Worm (Caenorhabditis elegans) whole organism, L4 larva: Measurements from ENCODE around the gene E04F6.4.

Source experiments
- F44E2.7 ChIP-seq: fragments of 200-800 bp; sonication (Bioruptor generic); IDR thresholded peaks from 2 replicates; pipeline ENCODE4 v2.1.2; 2022; ENCODE audit warnings: missing genetic modification characterization, missing compliant biosample characterization
- R02D3.7 ChIP-seq: fragments of 150-350 bp; sonication (generic microtip); optimal IDR thresholded peaks from 3 replicates; lab custom pipeline; 2014; ENCODE audit warnings: missing biosample characterization, missing genetic modification characterization
- T20F7.1 ChIP-seq: fragments of 200-800 bp; sonication (Bioruptor generic); optimal IDR thresholded peaks from 2 replicates; lab custom pipeline; 2018; ENCODE audit warnings: mild to moderate bottlenecking, missing genetic modification characterization, missing compliant biosample characterization
- T26A8.4 ChIP-seq: fragments of 200-800 bp; sonication (Bioruptor generic); IDR thresholded peaks from 2 replicates; pipeline ENCODE4 v1.3.6; 2022; ENCODE audit warnings: missing genetic modification characterization, missing compliant biosample characterization
- Y105C5A.15 ChIP-seq: fragments of 200-800 bp; sonication (Bioruptor generic); IDR thresholded peaks from 2 replicates; pipeline ENCODE4 v1.3.6; 2022; ENCODE audit warnings: missing genetic modification characterization, missing compliant biosample characterization
- Y5F2A.4 ChIP-seq: fragments of 200-800 bp; sonication (Bioruptor generic); optimal IDR thresholded peaks from 2 replicates; lab custom pipeline; 2018; ENCODE audit warnings: mild to moderate bottlenecking, missing genetic modification characterization, missing compliant biosample characterization
- ZK546.5 ChIP-seq, 2 experiments: sonication (generic microtip); optimal IDR thresholded peaks; 2 replicates each; lab custom pipeline; 2017; ENCODE audit warnings: missing biosample characterization in 2 of 2, missing genetic modification characterization in 2 of 2
- aly-2 ChIP-seq: sonication (generic microtip); optimal IDR thresholded peaks from 2 replicates; lab custom pipeline; 2018; ENCODE audit warnings: missing biosample characterization, missing genetic modification characterization
- ama-1 ChIP-seq: fragments of 150-350 bp; optimal IDR thresholded peaks from 2 replicates; lab custom pipeline; 2014; ENCODE audit warnings: inconsistent platforms, mixed read lengths
- arid-1 ChIP-seq: fragments of 200-800 bp; sonication (Bioruptor generic); conservative IDR thresholded peaks from 2 replicates; pipeline ENCODE4 v1.3.6; 2022; ENCODE audit warnings: missing genetic modification reagents, missing genetic modification characterization, missing compliant biosample characterization
- attf-4 ChIP-seq: sonication (generic microtip); optimal IDR thresholded peaks from 3 replicates; lab custom pipeline; 2017; ENCODE audit warnings: missing biosample characterization, missing genetic modification characterization
- ceh-62 ChIP-seq: sonication (generic microtip); optimal IDR thresholded peaks from 2 replicates; lab custom pipeline; 2017; ENCODE audit warnings: missing biosample characterization, missing genetic modification characterization
- ces-1 ChIP-seq: fragments of 150-350 bp; sonication (generic microtip); optimal IDR thresholded peaks from 4 replicates; lab custom pipeline; 2014; ENCODE audit warnings: missing biosample characterization, missing genetic modification reagents, missing genetic modification characterization
- cey-2 ChIP-seq: sonication (generic microtip); optimal IDR thresholded peaks from 3 replicates; lab custom pipeline; 2017; ENCODE audit warnings: missing genetic modification characterization, mild to moderate bottlenecking, missing compliant biosample characterization, antibody characterized with exemption, borderline replicate concordance; ENCODE audit not compliant: insufficient read depth
- daf-12 ChIP-seq: fragments of 150-350 bp; optimal IDR thresholded peaks from 2 replicates; lab custom pipeline; 2014; ENCODE audit warnings: missing biosample characterization, missing genetic modification reagents, missing genetic modification characterization
- daf-8 ChIP-seq: fragments of 200-800 bp; sonication (Bioruptor generic); IDR thresholded peaks from 2 replicates; pipeline ENCODE4 v1.3.6; 2022; ENCODE audit warnings: missing genetic modification characterization, missing compliant biosample characterization
- duxl-1 ChIP-seq: sonication (generic microtip); optimal IDR thresholded peaks from 2 replicates; lab custom pipeline; 2016; ENCODE audit warnings: mild to moderate bottlenecking, missing genetic modification characterization, moderate library complexity, missing compliant biosample characterization; ENCODE audit not compliant: poor library complexity
- dve-1 ChIP-seq: sonication (generic microtip); optimal IDR thresholded peaks from 2 replicates; lab custom pipeline; 2017; ENCODE audit warnings: antibody characterized with exemption, mild to moderate bottlenecking, missing genetic modification characterization, missing compliant biosample characterization; ENCODE audit not compliant: insufficient read depth
- egl-27 ChIP-seq: sonication (generic microtip); optimal IDR thresholded peaks from 3 replicates; lab custom pipeline; 2017; ENCODE audit warnings: missing biosample characterization, missing genetic modification reagents, missing genetic modification characterization
- fkh-10 ChIP-seq: fragments of 150-350 bp; optimal IDR thresholded peaks from 2 replicates; lab custom pipeline; 2014; ENCODE audit warnings: missing biosample characterization, missing genetic modification reagents, missing genetic modification characterization
- hlh-11 ChIP-seq: fragments of 200-800 bp; sonication (Bioruptor generic); optimal IDR thresholded peaks from 2 replicates; lab custom pipeline; 2018; ENCODE audit warnings: mild to moderate bottlenecking, missing genetic modification characterization, missing compliant biosample characterization
- jun-1 ChIP-seq: fragments of 150-350 bp; optimal IDR thresholded peaks from 2 replicates; lab custom pipeline; 2014; ENCODE audit warnings: missing biosample characterization, missing genetic modification reagents, missing genetic modification characterization
- lim-7 ChIP-seq: fragments of 200-800 bp; sonication (Bioruptor generic); IDR thresholded peaks from 2 replicates; pipeline ENCODE4 v1.3.6; 2022; ENCODE audit warnings: missing genetic modification characterization, missing compliant biosample characterization
- lin-13 ChIP-seq: fragments of 150-350 bp; optimal IDR thresholded peaks from 2 replicates; lab custom pipeline; 2014; ENCODE audit warnings: missing biosample characterization, missing genetic modification reagents, missing genetic modification characterization
- lsy-2 ChIP-seq, 2 experiments: fragments of 150-350 bp in 1 of 2; sonication (generic microtip) in 1 of 2; optimal IDR thresholded peaks; 2 replicates each; lab custom pipeline; 2014 to 2017; ENCODE audit warnings: missing biosample characterization in 2 of 2, missing genetic modification characterization in 2 of 2
- madf-5 ChIP-seq, 2 experiments: fragments of 200-800 bp; sonication (Bioruptor generic); IDR thresholded peaks; 2 replicates each; pipeline ENCODE4 v1.3.6; 2022; ENCODE audit warnings: missing compliant biosample characterization in 2 of 2, missing genetic modification characterization in 2 of 2
- madf-9 ChIP-seq: fragments of 200-800 bp; sonication (Bioruptor generic); conservative IDR thresholded peaks from 2 replicates; pipeline ENCODE4 v1.3.6; 2022; ENCODE audit warnings: missing genetic modification reagents, missing genetic modification characterization, missing compliant biosample characterization
- mep-1 ChIP-seq: fragments of 150-350 bp; sonication (generic microtip); optimal IDR thresholded peaks from 3 replicates; lab custom pipeline; 2014; ENCODE audit warnings: missing biosample characterization, missing genetic modification characterization
- nhr-102 ChIP-seq: sonication (generic microtip); optimal IDR thresholded peaks from 2 replicates; lab custom pipeline; 2016; ENCODE audit warnings: mild to moderate bottlenecking, missing genetic modification characterization, moderate library complexity, missing compliant biosample characterization
- nhr-11 ChIP-seq: fragments of 150-350 bp; optimal IDR thresholded peaks from 2 replicates; lab custom pipeline; 2014; ENCODE audit warnings: missing biosample characterization, missing genetic modification characterization
- nhr-237 ChIP-seq: sonication (generic microtip); optimal IDR thresholded peaks from 2 replicates; lab custom pipeline; 2017; ENCODE audit warnings: missing biosample characterization, missing genetic modification characterization
- nhr-25 ChIP-seq: sonication (generic microtip); optimal IDR thresholded peaks from 2 replicates; lab custom pipeline; 2017; ENCODE audit warnings: missing genetic modification characterization, mild to moderate bottlenecking, missing compliant biosample characterization, antibody characterized with exemption, moderate library complexity, borderline replicate concordance; ENCODE audit not compliant: insufficient read depth
- nhr-28 ChIP-seq: fragments of 150-350 bp; optimal IDR thresholded peaks from 2 replicates; lab custom pipeline; 2014; ENCODE audit warnings: missing biosample characterization, missing genetic modification characterization
- nhr-42 ChIP-seq: fragments of 200-800 bp; sonication (Bioruptor generic); IDR thresholded peaks from 2 replicates; pipeline ENCODE4 v1.3.6; 2022; ENCODE audit warnings: missing genetic modification characterization, missing compliant biosample characterization
- nhr-48 ChIP-seq: sonication (generic microtip); optimal IDR thresholded peaks from 2 replicates; lab custom pipeline; 2016; ENCODE audit warnings: mild to moderate bottlenecking, missing genetic modification characterization, missing compliant biosample characterization
- nhr-6 ChIP-seq: fragments of 150-350 bp; optimal IDR thresholded peaks from 2 replicates; lab custom pipeline; 2014; ENCODE audit warnings: missing biosample characterization, missing genetic modification characterization
- nhr-76 ChIP-seq: fragments of 150-350 bp; optimal IDR thresholded peaks from 2 replicates; lab custom pipeline; 2014; ENCODE audit warnings: missing biosample characterization, missing genetic modification characterization
- saeg-2 ChIP-seq: fragments of 200-800 bp; sonication (Bioruptor generic); IDR thresholded peaks from 2 replicates; pipeline ENCODE4 v1.3.6; 2022; ENCODE audit warnings: missing genetic modification reagents, missing genetic modification characterization, missing compliant biosample characterization
- sdz-12 ChIP-seq: fragments of 200-800 bp; sonication (Bioruptor generic); optimal IDR thresholded peaks from 2 replicates; lab custom pipeline; 2018; ENCODE audit warnings: mild to moderate bottlenecking, missing genetic modification characterization, missing compliant biosample characterization
- set-16 ChIP-seq: fragments of 200-800 bp; sonication (Bioruptor generic); IDR thresholded peaks from 2 replicates; pipeline ENCODE4 v1.3.6; 2022; ENCODE audit warnings: missing genetic modification reagents, missing genetic modification characterization, missing compliant biosample characterization
- tag-97 ChIP-seq: fragments of 200-800 bp; sonication (Bioruptor generic); IDR thresholded peaks from 2 replicates; pipeline ENCODE4 v1.3.6; 2022; ENCODE audit warnings: missing genetic modification characterization, missing compliant biosample characterization
- tra-1 ChIP-seq: fragments of 200-800 bp; sonication (Bioruptor generic); IDR thresholded peaks from 2 replicates; pipeline ENCODE4 v1.3.6; 2022; ENCODE audit warnings: missing genetic modification reagents, missing genetic modification characterization, missing compliant biosample characterization
- unc-130 ChIP-seq: sonication (generic microtip); optimal IDR thresholded peaks from 2 replicates; lab custom pipeline; 2016; ENCODE audit warnings: missing genetic modification reagents, missing genetic modification characterization, missing compliant biosample characterization
- zag-1 ChIP-seq: fragments of 150-350 bp; optimal IDR thresholded peaks from 2 replicates; lab custom pipeline; 2014; ENCODE audit warnings: missing biosample characterization, missing genetic modification characterization
- zfp-2 ChIP-seq: sonication (generic microtip); optimal IDR thresholded peaks from 2 replicates; lab custom pipeline; 2016; ENCODE audit warnings: mild to moderate bottlenecking, missing genetic modification characterization, missing compliant biosample characterization
- zip-11 ChIP-seq: fragments of 200-800 bp; sonication (Bioruptor generic); IDR thresholded peaks from 2 replicates; pipeline ENCODE4 v1.3.6; 2022; ENCODE audit warnings: missing genetic modification characterization, missing compliant biosample characterization
- zip-2 ChIP-seq: fragments of 150-350 bp; optimal IDR thresholded peaks from 2 replicates; lab custom pipeline; 2014; ENCODE audit warnings: missing biosample characterization, missing genetic modification characterization
- ztf-7 ChIP-seq: fragments of 150-350 bp; optimal IDR thresholded peaks from 2 replicates; lab custom pipeline; 2014; ENCODE audit warnings: missing biosample characterization, missing genetic modification characterization

Gene E04F6.4

DNA sequence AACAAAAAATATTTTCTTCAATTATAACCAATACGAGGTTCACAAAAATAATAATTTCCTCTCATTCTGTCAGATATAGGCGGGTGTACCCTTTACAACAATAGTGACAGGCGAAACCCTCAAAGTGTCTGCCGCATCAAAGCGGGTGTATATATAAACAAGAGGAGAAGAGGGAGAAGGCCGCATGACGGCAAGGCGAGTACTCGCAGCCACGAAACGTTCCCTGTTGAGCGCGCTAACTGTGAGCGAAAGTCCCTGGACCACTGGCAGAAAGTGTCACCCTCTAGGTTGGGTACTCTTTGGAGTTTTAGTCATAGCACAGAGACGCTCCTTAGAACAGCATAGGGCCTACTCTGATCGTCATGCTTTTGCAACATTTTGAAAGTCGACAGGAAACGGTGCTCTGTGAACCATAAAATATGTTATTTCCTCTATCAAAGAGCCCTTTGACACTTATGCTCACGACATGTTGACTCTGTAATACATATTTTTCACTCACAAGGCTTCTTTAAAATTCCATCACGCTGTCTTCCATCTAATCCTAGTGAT is 10.9 kb downstream of the E04F6.4 start, which contains the start of gene pcrg-1 (continued):
- TF ChIP-seq set-16 (GFP tag; lab: Robert Waterston, UW) (no peak; the same call in none of the 2 replicates), zag-1 (tag; lab: Kevin White, UChicago) (no peak), nhr-28 (tag; lab: Kevin White, UChicago) (no peak), tra-1 (peak; percentile 83), attf-4 (tag; lab: Kevin White, UChicago) (no peak), mep-1 (tag; lab: Kevin White, UChicago) (peak; percentile 61), nhr-11 (tag; lab: Kevin White, UChicago) (no peak), unc-130 (GFP tag; lab: Kevin White, UChicago) (peak; percentile 47), zfp-2 (tag; lab: Kevin White, UChicago) (no peak), T20F7.1 (GFP tag; lab: Kevin White, UChicago) (peak; percentile 35), F44E2.7 (GFP tag; lab: Robert Waterston, UW) (peak; percentile 55; the same call in 1 of the 2 replicates), hlh-11 (tag; lab: Kevin White, UChicago) (peak; percentile 74), lsy-2 (tag; optimal IDR thresholded peaks at IDR 0.05; lab: Kevin White, UChicago) (peak in 1 of 2 experiments; percentile 69), madf-5 (GFP tag; IDR thresholded peaks at IDR 0.05; lab: Robert Waterston, UW) (peak; percentile 23 to 70; a peak in 1 of 4 replicates), Y105C5A.15 (GFP tag; lab: Robert Waterston, UW) (peak; percentile 90), nhr-48 (peak; percentile 67), lin-13 (GFP tag; lab: Kevin White, UChicago) (peak; percentile 64), T26A8.4 (GFP tag; lab: Robert Waterston, UW) (peak; percentile 91), nhr-102 (tag; lab: Kevin White, UChicago) (peak; percentile 59), Y5F2A.4 (GFP tag; lab: Kevin White, UChicago) (peak; percentile 82), duxl-1 (tag; lab: Kevin White, UChicago) (no peak), saeg-2 (peak; percentile 89), sdz-12 (GFP tag; lab: Kevin White, UChicago) (no peak), nhr-237 (tag; lab: Kevin White, UChicago) (no peak), jun-1 (tag; lab: Kevin White, UChicago) (no peak), egl-27 (tag; lab: Kevin White, UChicago) (no peak), nhr-42 (GFP tag; lab: Robert Waterston, UW) (peak; percentile 84), fkh-10 (GFP tag; lab: Kevin White, UChicago) (no peak), daf-12 (tag; lab: Kevin White, UChicago) (no peak), ceh-62 (no peak), madf-9 (peak; percentile 80), dve-1 (peak; percentile 57), nhr-25 (peak; percentile 69), R02D3.7 (tag; lab: Kevin White, UChicago) (no peak), ZK546.5 (tag; optimal IDR thresholded peaks at IDR 0.05; lab: Kevin White, UChicago) (no peak)
- TF ChIP-seq, all 104 proteins: peak for 69

DNA sequence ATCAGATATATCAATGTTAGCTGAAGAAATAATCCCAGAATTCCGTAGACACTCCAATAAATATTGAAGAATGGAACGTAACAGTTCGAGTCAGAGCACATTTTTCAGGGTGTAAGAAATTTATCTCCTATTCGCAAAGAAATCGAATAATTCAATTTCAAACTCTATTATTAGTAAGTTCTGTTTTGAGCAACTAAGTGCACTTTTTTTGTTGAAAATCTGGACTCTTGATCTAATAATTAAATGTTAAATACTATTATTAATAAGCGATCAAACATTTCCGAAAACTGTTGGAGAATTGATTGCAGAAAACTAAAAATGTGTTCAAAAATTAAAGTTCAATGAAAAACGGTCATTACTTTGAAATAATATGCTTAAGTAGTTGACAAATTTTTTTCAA is 13.9 kb downstream of the E04F6.4 start, which contains the start of gene srd-56:
Gene srd-56 (minus strand): TSS at position 101 of the 400 bp plus-strand sequence.
- TF ChIP-seq nhr-25 (no peak), R02D3.7 (tag; lab: Kevin White, UChicago) (no peak), daf-8 (no peak), lim-7 (GFP tag; lab: Robert Waterston, UW) (no peak), ceh-62 (no peak), nhr-76 (tag; lab: Kevin White, UChicago) (no peak), set-16 (GFP tag; lab: Robert Waterston, UW) (no peak), zip-11 (no peak), ces-1 (GFP tag; lab: Kevin White, UChicago) (no peak), aly-2 (tag; lab: Kevin White, UChicago) (no peak), egl-27 (tag; lab: Kevin White, UChicago) (no peak), tag-97 (GFP tag; lab: Robert Waterston, UW) (no peak), zip-2 (no peak), arid-1 (no peak), ama-1 (lab: Kevin White, UChicago) (no peak), T20F7.1 (GFP tag; lab: Kevin White, UChicago) (no peak), nhr-6 (tag; lab: Kevin White, UChicago) (no peak), cey-2 (no peak), ztf-7 (tag; lab: Kevin White, UChicago) (no peak)
